Worm (Caenorhabditis elegans) whole organism, L1 larva: ENCODE measurements around the gene nhr-15.
A peak's percentile ranks its signal among the peaks of the same experiment; 100 is the strongest.

ENCODE experiments used
- C16A3.4 ChIP-seq: fragments of 150-350 bp; optimal IDR thresholded peaks from 2 replicates; lab custom pipeline; 2014; ENCODE audit warnings: missing biosample characterization, missing genetic modification characterization
- C34B4.2 ChIP-seq: sonication (generic microtip); optimal IDR thresholded peaks from 2 replicates; lab custom pipeline; 2017; ENCODE audit warnings: mild to moderate bottlenecking, missing genetic modification characterization, missing compliant biosample characterization
- aly-2 ChIP-seq: fragments of 150-350 bp; optimal IDR thresholded peaks from 2 replicates; lab custom pipeline; 2014; ENCODE audit warnings: missing biosample characterization, missing genetic modification characterization
- ama-1 ChIP-seq: fragments of 150-350 bp; optimal IDR thresholded peaks from 2 replicates; lab custom pipeline; 2014
- ceh-8 ChIP-seq: fragments of 200-800 bp; sonication (Bioruptor generic); optimal IDR thresholded peaks from 2 replicates; lab custom pipeline; 2018; ENCODE audit warnings: mild to moderate bottlenecking, missing genetic modification characterization, moderate library complexity, missing compliant biosample characterization
- dpl-1 ChIP-seq, 3 experiments: fragments of 150-350 bp in 2 of 3; sonication (generic microtip) in 1 of 3; optimal IDR thresholded peaks; 2 replicates each; lab custom pipeline; 2014 to 2017; ENCODE audit warnings: missing biosample characterization in 3 of 3, missing genetic modification characterization in 3 of 3, missing genetic modification reagents in 3 of 3
- dsc-1 ChIP-seq: sonication (generic microtip); optimal IDR thresholded peaks from 2 replicates; lab custom pipeline; 2016; ENCODE audit warnings: mild to moderate bottlenecking, missing genetic modification characterization, missing compliant biosample characterization
- efl-1 ChIP-seq, 4 experiments: fragments of 150-350 bp; optimal IDR thresholded peaks in 3 of 4; peaks in 1 of 4; 1 replicate in 1 of 4; 2 replicates in 3 of 4; lab custom pipeline; 2014; ENCODE audit warnings: missing biosample characterization in 2 of 4, missing genetic modification characterization in 2 of 4, missing genetic modification reagents in 2 of 4
- egl-13 ChIP-seq: sonication (generic microtip); optimal IDR thresholded peaks from 2 replicates; lab custom pipeline; 2016; ENCODE audit warnings: missing genotype, missing genetic modification reagents, missing genetic modification characterization, missing compliant biosample characterization
- elt-2 ChIP-seq: sonication (generic microtip); optimal IDR thresholded peaks from 2 replicates; lab custom pipeline; 2016; ENCODE audit warnings: missing genetic modification characterization, mild to moderate bottlenecking, inconsistent platforms, missing compliant biosample characterization, missing genetic modification reagents
- elt-3 ChIP-seq, 6 experiments: fragments of 150-350 bp in 1 of 6; sonication (generic microtip); optimal IDR thresholded peaks; 2 replicates each; lab custom pipeline; 2017 to 2018; ENCODE audit warnings: missing biosample characterization in 6 of 6, missing genetic modification characterization in 6 of 6, inconsistent platforms in 1 of 6
- ets-5 ChIP-seq: fragments of 200-800 bp; sonication (Bioruptor generic); IDR thresholded peaks from 2 replicates; pipeline ENCODE4 v1.3.6; 2022; ENCODE audit warnings: missing genetic modification characterization, missing compliant biosample characterization
- fos-1 ChIP-seq: fragments of 150-350 bp; optimal IDR thresholded peaks from 2 replicates; lab custom pipeline; 2014; ENCODE audit warnings: missing biosample characterization, missing genetic modification characterization
- hlh-17 ChIP-seq: fragments of 200-800 bp; sonication (Bioruptor generic); optimal IDR thresholded peaks from 2 replicates; lab custom pipeline; 2018; ENCODE audit warnings: missing genetic modification characterization, mild to moderate bottlenecking, missing compliant biosample characterization, moderate library complexity, borderline replicate concordance
- hlh-4 ChIP-seq: sonication (generic microtip); optimal IDR thresholded peaks from 2 replicates; lab custom pipeline; 2016; ENCODE audit warnings: mild to moderate bottlenecking, missing genetic modification characterization, missing compliant biosample characterization
- lin-14 ChIP-seq: fragments of 200-800 bp; sonication (Bioruptor generic); optimal IDR thresholded peaks from 2 replicates; lab custom pipeline; 2018; ENCODE audit warnings: mild to moderate bottlenecking, missing genetic modification characterization, moderate library complexity, missing compliant biosample characterization
- lin-35 ChIP-seq, 2 experiments: fragments of 150-350 bp; optimal IDR thresholded peaks; 2 replicates each; lab custom pipeline; 2014; ENCODE audit warnings: missing biosample characterization in 2 of 2, missing genetic modification characterization in 2 of 2, missing genetic modification reagents in 2 of 2
- nhr-19 ChIP-seq: fragments of 200-800 bp; sonication (Bioruptor generic); conservative IDR thresholded peaks from 2 replicates; pipeline ENCODE4 v1.3.6; 2022; ENCODE audit warnings: missing genetic modification characterization, missing compliant biosample characterization
- nhr-28 ChIP-seq: fragments of 150-350 bp; optimal IDR thresholded peaks from 2 replicates; lab custom pipeline; 2014; ENCODE audit warnings: missing biosample characterization, missing genetic modification characterization
- nhr-47 ChIP-seq: sonication (generic microtip); optimal IDR thresholded peaks from 2 replicates; lab custom pipeline; 2016; ENCODE audit warnings: mild to moderate bottlenecking, missing genetic modification characterization, moderate library complexity, missing compliant biosample characterization
- nhr-76 ChIP-seq: sonication (generic microtip); optimal IDR thresholded peaks from 2 replicates; lab custom pipeline; 2017; ENCODE audit warnings: missing biosample characterization, missing genetic modification characterization
- nhr-84 ChIP-seq: sonication (generic microtip); optimal IDR thresholded peaks from 2 replicates; lab custom pipeline; 2017; ENCODE audit warnings: missing biosample characterization, missing genetic modification characterization
- nhr-85 ChIP-seq: sonication (generic microtip); peaks from one replicate; lab custom pipeline; 2016; ENCODE audit warnings: missing genetic modification characterization, inconsistent platforms, missing compliant biosample characterization
- pax-3 ChIP-seq: fragments of 200-800 bp; sonication (Bioruptor generic); optimal IDR thresholded peaks from 2 replicates; lab custom pipeline; 2018; ENCODE audit warnings: mild to moderate bottlenecking, missing genetic modification characterization, moderate library complexity, missing compliant biosample characterization
- pqm-1 ChIP-seq: sonication (generic microtip); optimal IDR thresholded peaks from 3 replicates; lab custom pipeline; 2017; ENCODE audit warnings: missing biosample characterization, missing genetic modification characterization
- rnt-1 ChIP-seq: sonication (generic microtip); optimal IDR thresholded peaks from 2 replicates; lab custom pipeline; 2016; ENCODE audit warnings: mild to moderate bottlenecking, missing genetic modification characterization, moderate library complexity, missing compliant biosample characterization
- skn-1 ChIP-seq: fragments of 150-350 bp; optimal IDR thresholded peaks from 2 replicates; lab custom pipeline; 2014; ENCODE audit warnings: missing biosample characterization, missing genetic modification characterization
- sox-4 ChIP-seq: sonication (generic microtip); optimal IDR thresholded peaks from 2 replicates; lab custom pipeline; 2016; ENCODE audit warnings: missing genetic modification characterization, missing compliant biosample characterization
- unc-62 ChIP-seq: fragments of 150-350 bp; optimal IDR thresholded peaks from 2 replicates; lab custom pipeline; 2014; ENCODE audit warnings: missing biosample characterization, missing genetic modification reagents, missing genetic modification characterization
- unc-98 ChIP-seq: fragments of 200-800 bp; sonication (Bioruptor generic); IDR thresholded peaks from 2 replicates; pipeline ENCODE4 v1.3.6; 2022; ENCODE audit warnings: missing genetic modification characterization, missing compliant biosample characterization
- vab-15 ChIP-seq: sonication (generic microtip); optimal IDR thresholded peaks from 2 replicates; lab custom pipeline; 2017; ENCODE audit warnings: missing genotype, mild to moderate bottlenecking, missing genetic modification characterization, missing compliant biosample characterization
- zip-4 ChIP-seq: fragments of 200-800 bp; sonication (Bioruptor generic); optimal IDR thresholded peaks from 2 replicates; lab custom pipeline; 2018; ENCODE audit warnings: mild to moderate bottlenecking, missing genetic modification characterization, moderate library complexity, missing compliant biosample characterization

nhr-15 gene

ce11 chrV:342346-342745 is 29.8 kb downstream of the nhr-15 start:
- TF ChIP-seq hlh-4 (tag; lab: Kevin White, UChicago) (peak; percentile 78), nhr-84 (tag; lab: Kevin White, UChicago) (no peak)

DNA sequence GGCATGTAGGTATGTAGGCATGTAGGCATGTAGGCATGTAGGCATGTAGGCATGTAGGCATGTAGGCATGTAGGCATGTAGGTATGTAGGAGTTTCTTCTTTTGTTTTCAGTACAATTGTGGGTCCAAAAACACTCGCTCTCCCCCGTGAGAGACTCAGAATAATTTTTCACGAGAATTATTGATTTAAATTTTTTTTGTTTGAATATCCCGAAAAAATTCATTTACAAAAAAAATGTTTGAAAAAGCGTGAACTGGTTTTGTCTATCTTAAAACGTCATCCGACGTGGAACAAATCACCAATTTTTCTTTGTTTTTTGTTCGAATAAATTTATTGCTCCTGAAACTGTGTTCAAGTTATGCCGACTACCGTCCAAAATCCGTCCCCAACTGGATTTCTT is 30.6 kb downstream of the nhr-15 start, which contains the start of gene wago-10:
Gene wago-10, plus strand, starts transcription at position 301 of the 400 bp plus-strand sequence.
- TF ChIP-seq rnt-1 (no peak), hlh-17 (GFP tag; lab: Kevin White, UChicago) (no peak), nhr-76 (tag; lab: Kevin White, UChicago) (no peak), pax-3 (tag; lab: Kevin White, UChicago) (no peak), ama-1 (no peak), C34B4.2 (tag; lab: Kevin White, UChicago) (no peak), sox-4 (no peak), ets-5 (GFP tag; lab: Robert Waterston, UW) (no peak), dsc-1 (no peak)

DNA sequence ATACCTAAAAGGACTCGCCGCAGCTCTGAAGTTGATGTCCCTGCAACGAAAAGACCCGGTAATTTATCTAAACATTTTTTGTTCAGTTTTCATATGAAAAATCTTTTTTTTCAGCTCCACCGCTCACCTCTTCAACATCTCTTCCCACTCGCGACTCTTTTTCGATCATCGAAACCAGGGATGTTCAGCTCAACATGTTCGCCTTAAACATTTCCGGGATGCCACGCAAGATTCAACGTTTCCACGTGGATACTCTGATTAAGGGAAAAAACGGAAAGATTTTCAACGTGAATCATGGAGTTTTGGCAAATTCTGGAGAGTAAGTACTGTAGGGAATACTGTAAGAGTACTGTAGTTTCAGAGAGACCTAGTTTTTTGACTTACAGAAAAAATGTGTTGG is 31.0 kb downstream of the nhr-15 start:
- TF ChIP-seq ceh-8 (GFP tag; lab: Kevin White, UChicago) (no peak), nhr-85 (tag; lab: Kevin White, UChicago) (peak; percentile 6)

DNA sequence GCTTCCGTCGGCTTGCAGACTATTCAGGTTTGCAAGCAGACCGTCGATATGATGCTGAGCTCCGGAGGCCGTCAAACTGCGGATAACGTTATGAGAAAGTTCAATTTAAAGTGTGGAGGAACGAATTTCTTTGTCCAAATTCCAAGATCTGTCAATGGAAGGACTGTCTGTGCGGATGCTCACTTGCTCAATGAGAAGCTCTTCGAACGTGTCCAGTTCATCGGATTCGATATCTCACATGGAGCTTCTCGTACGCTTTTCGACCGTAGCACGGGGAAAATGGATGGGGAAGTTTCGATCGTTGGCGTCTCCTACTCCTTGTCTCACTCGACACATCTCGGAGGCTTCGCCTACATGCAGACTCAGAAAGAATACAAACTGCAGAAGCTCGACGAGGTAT is 33.5 kb downstream of the nhr-15 start:
- TF ChIP-seq aly-2 (tag; lab: Kevin White, UChicago) (no peak), hlh-17 (GFP tag; lab: Kevin White, UChicago) (no peak), C16A3.4 (tag; lab: Kevin White, UChicago) (no peak), egl-13 (tag; lab: Kevin White, UChicago) (no peak), ama-1 (no peak), zip-4 (no peak), rnt-1 (no peak), unc-62 (GFP tag; lab: Kevin White, UChicago) (no peak), pqm-1 (tag; lab: Kevin White, UChicago) (no peak), C34B4.2 (tag; lab: Kevin White, UChicago) (no peak), dpl-1 (GFP tag; optimal IDR thresholded peaks at IDR 0.05; lab: Kevin White, UChicago) (no peak), nhr-47 (tag; lab: Kevin White, UChicago) (no peak), vab-15 (tag; lab: Kevin White, UChicago) (no peak)
- TF ChIP-seq, all 84 proteins: peak for 0

DNA sequence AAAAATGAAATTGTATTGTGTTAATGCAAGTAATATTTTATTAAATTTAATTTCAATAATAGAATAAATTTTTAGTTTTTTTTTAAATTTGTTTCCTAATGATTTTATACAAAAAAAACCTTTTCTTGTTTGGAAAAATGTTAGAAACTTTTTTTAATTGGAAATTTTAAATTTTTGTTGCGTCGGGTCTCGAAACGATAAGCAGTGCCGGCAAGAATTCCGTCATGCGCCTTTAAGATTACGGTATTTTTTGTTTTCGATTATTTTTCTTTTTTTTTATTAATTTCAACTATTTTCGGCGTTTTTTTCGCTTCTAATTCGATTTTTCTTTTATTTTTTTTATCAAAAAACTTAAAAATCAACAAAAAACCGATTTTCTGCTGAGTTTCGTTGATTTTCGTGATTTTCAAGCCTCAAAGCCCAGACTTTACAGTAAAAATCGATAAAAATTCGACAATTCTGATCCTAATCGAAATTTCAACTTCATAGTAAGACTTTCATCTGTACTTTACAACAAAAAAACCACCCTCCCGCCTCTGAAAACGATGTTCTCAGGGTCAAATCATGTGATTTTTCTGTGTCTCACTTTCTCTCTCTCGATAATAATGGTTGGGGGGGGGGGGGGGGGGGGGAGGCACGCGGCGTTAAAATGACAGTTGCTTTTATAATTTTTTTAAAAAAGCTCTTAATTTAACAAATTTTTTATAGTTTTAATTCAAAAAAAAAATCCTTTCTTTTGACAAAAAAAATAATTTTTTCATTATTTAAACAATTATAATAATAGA is 35.2 kb downstream of the nhr-15 start:
- TF ChIP-seq lin-35 (GFP tag; optimal IDR thresholded peaks at IDR 0.05; lab: Kevin White, UChicago) (peak in 1 of 2 experiments; percentile 24), fos-1 (no peak), elt-2 (tag; lab: Kevin White, UChicago) (no peak), unc-98 (GFP tag; lab: Robert Waterston, UW) (no peak), skn-1 (no peak), elt-3 (tag; optimal IDR thresholded peaks at IDR 0.05; lab: Kevin White, UChicago) (no peak), dpl-1 (GFP tag; optimal IDR thresholded peaks at IDR 0.05; lab: Kevin White, UChicago) (no peak), lin-14 (GFP tag; lab: Kevin White, UChicago) (peak; percentile 91), nhr-85 (tag; lab: Kevin White, UChicago) (peak; percentile 75), nhr-28 (no peak), efl-1 (optimal IDR thresholded peaks at IDR 0.05; lab: Kevin White, UChicago) (no peak), efl-1 (GFP tag; optimal IDR thresholded peaks at IDR 0.05 in 1 of 2; lab: Kevin White, UChicago) (peak in 1 of 2 experiments; percentile 73), nhr-19 (peak; percentile 20), rnt-1 (peak; percentile 18)
